Worm (Caenorhabditis elegans) whole organism, L1 larva: ENCODE data around the gene ceh-37.

Experiments
- aha-1 ChIP-seq: fragments of 150-350 bp; optimal IDR thresholded peaks from 2 replicates; lab custom pipeline; 2014; ENCODE audit warnings: missing biosample characterization, missing genetic modification characterization
- alr-1 ChIP-seq: fragments of 200-800 bp; sonication (Bioruptor generic); optimal IDR thresholded peaks from 2 replicates; lab custom pipeline; 2018; ENCODE audit warnings: borderline replicate concordance, mild to moderate bottlenecking, missing genetic modification characterization, missing compliant biosample characterization
- aly-2 ChIP-seq: fragments of 150-350 bp; optimal IDR thresholded peaks from 2 replicates; lab custom pipeline; 2014; ENCODE audit warnings: missing biosample characterization, missing genetic modification characterization
- ama-1 ChIP-seq: fragments of 150-350 bp; optimal IDR thresholded peaks from 2 replicates; lab custom pipeline; 2014
- blmp-1 ChIP-seq: fragments of 150-350 bp; optimal IDR thresholded peaks from 2 replicates; lab custom pipeline; 2014; ENCODE audit warnings: missing biosample characterization, missing genetic modification characterization
- ceh-63 ChIP-seq: fragments of 200-800 bp; sonication (Bioruptor generic); optimal IDR thresholded peaks from 2 replicates; lab custom pipeline; 2018; ENCODE audit warnings: mild to moderate bottlenecking, missing genetic modification characterization, missing compliant biosample characterization
- ceh-8 ChIP-seq: fragments of 200-800 bp; sonication (Bioruptor generic); optimal IDR thresholded peaks from 2 replicates; lab custom pipeline; 2018; ENCODE audit warnings: mild to moderate bottlenecking, missing genetic modification characterization, moderate library complexity, missing compliant biosample characterization
- ceh-82 ChIP-seq, 3 experiments: fragments of 150-350 bp in 1 of 3; sonication (generic microtip) in 2 of 3; optimal IDR thresholded peaks; 2 replicates each; lab custom pipeline; 2014 to 2017; ENCODE audit warnings: missing biosample characterization in 3 of 3, missing genetic modification characterization in 3 of 3
- ceh-88 ChIP-seq: fragments of 200-800 bp; sonication (Bioruptor generic); IDR thresholded peaks from 2 replicates; pipeline ENCODE4 v1.3.6; 2022; ENCODE audit warnings: missing genetic modification characterization, missing compliant biosample characterization
- ces-1 ChIP-seq: fragments of 150-350 bp; optimal IDR thresholded peaks from 2 replicates; lab custom pipeline; 2014; ENCODE audit warnings: missing biosample characterization, missing genetic modification reagents, missing genetic modification characterization
- dpl-1 ChIP-seq, 3 experiments: fragments of 150-350 bp in 2 of 3; sonication (generic microtip) in 1 of 3; optimal IDR thresholded peaks; 2 replicates each; lab custom pipeline; 2014 to 2017; ENCODE audit warnings: missing biosample characterization in 3 of 3, missing genetic modification characterization in 3 of 3, missing genetic modification reagents in 3 of 3
- dsc-1 ChIP-seq: sonication (generic microtip); optimal IDR thresholded peaks from 2 replicates; lab custom pipeline; 2016; ENCODE audit warnings: mild to moderate bottlenecking, missing genetic modification characterization, missing compliant biosample characterization
- efl-1 ChIP-seq, 4 experiments: fragments of 150-350 bp; optimal IDR thresholded peaks in 3 of 4; peaks in 1 of 4; 1 replicate in 1 of 4; 2 replicates in 3 of 4; lab custom pipeline; 2014; ENCODE audit warnings: missing biosample characterization in 2 of 4, missing genetic modification characterization in 2 of 4, missing genetic modification reagents in 2 of 4
- egl-27 ChIP-seq, 2 experiments: fragments of 150-350 bp in 1 of 2; sonication (generic microtip); optimal IDR thresholded peaks; 3 replicates each; lab custom pipeline; 2017 to 2018; ENCODE audit warnings: missing biosample characterization in 2 of 2, missing genetic modification characterization in 2 of 2, missing genetic modification reagents in 2 of 2
- fkh-10 ChIP-seq: sonication (generic microtip); optimal IDR thresholded peaks from 2 replicates; lab custom pipeline; 2017; ENCODE audit warnings: missing biosample characterization, missing genetic modification reagents, missing genetic modification characterization
- fkh-8 ChIP-seq: sonication (generic microtip); optimal IDR thresholded peaks from 2 replicates; lab custom pipeline; 2016; ENCODE audit warnings: mild to moderate bottlenecking, missing genetic modification characterization, missing compliant biosample characterization
- hpl-2 ChIP-seq: fragments of 150-350 bp; optimal IDR thresholded peaks from 2 replicates; lab custom pipeline; 2014; ENCODE audit warnings: missing biosample characterization, missing genetic modification reagents, missing genetic modification characterization
- irx-1 ChIP-seq: sonication (generic microtip); optimal IDR thresholded peaks from 2 replicates; lab custom pipeline; 2016; ENCODE audit warnings: missing genetic modification characterization, missing compliant biosample characterization
- isw-1 ChIP-seq: fragments of 200-800 bp; sonication (Bioruptor generic); IDR thresholded peaks from 2 replicates; pipeline ENCODE4 v1.3.6; 2022; ENCODE audit warnings: missing genetic modification characterization, missing compliant biosample characterization
- jun-1 ChIP-seq: fragments of 150-350 bp; optimal IDR thresholded peaks from 2 replicates; lab custom pipeline; 2014; ENCODE audit warnings: missing biosample characterization, missing genetic modification reagents, missing genetic modification characterization
- lin-15B ChIP-seq: fragments of 150-350 bp; sonication (generic microtip); optimal IDR thresholded peaks from 3 replicates; lab custom pipeline; 2014; ENCODE audit warnings: missing biosample characterization, missing genetic modification characterization
- lin-35 ChIP-seq, 2 experiments: fragments of 150-350 bp; optimal IDR thresholded peaks; 2 replicates each; lab custom pipeline; 2014; ENCODE audit warnings: missing biosample characterization in 2 of 2, missing genetic modification characterization in 2 of 2, missing genetic modification reagents in 2 of 2
- lin-39 ChIP-seq: fragments of 150-350 bp; optimal IDR thresholded peaks from 2 replicates; lab custom pipeline; 2014; ENCODE audit warnings: missing biosample characterization, missing genetic modification reagents, missing genetic modification characterization
- lir-3 ChIP-seq: sonication (generic microtip); optimal IDR thresholded peaks from 2 replicates; lab custom pipeline; 2016; ENCODE audit warnings: mild to moderate bottlenecking, missing genetic modification characterization, moderate library complexity, missing compliant biosample characterization; ENCODE audit not compliant: poor library complexity
- mab-9 ChIP-seq: fragments of 200-800 bp; sonication (Bioruptor generic); IDR thresholded peaks from 2 replicates; pipeline ENCODE4 v1.3.6; 2022; ENCODE audit warnings: missing genetic modification reagents, missing genetic modification characterization, missing compliant biosample characterization
- mdl-1 ChIP-seq, 2 experiments: fragments of 150-350 bp; optimal IDR thresholded peaks; 2 replicates each; lab custom pipeline; 2014 to 2017; ENCODE audit warnings: missing biosample characterization in 2 of 2, missing genetic modification characterization in 2 of 2, inconsistent platforms in 1 of 2
- nhr-20 ChIP-seq: sonication (generic microtip); optimal IDR thresholded peaks from 2 replicates; lab custom pipeline; 2016; ENCODE audit warnings: mild to moderate bottlenecking, missing genetic modification characterization, missing compliant biosample characterization
- nhr-237 ChIP-seq: fragments of 150-350 bp; optimal IDR thresholded peaks from 2 replicates; lab custom pipeline; 2014; ENCODE audit warnings: missing biosample characterization, missing genetic modification characterization
- nhr-47 ChIP-seq: sonication (generic microtip); optimal IDR thresholded peaks from 2 replicates; lab custom pipeline; 2016; ENCODE audit warnings: mild to moderate bottlenecking, missing genetic modification characterization, moderate library complexity, missing compliant biosample characterization
- nhr-71 ChIP-seq: sonication (generic microtip); optimal IDR thresholded peaks from 2 replicates; lab custom pipeline; 2016; ENCODE audit warnings: mild to moderate bottlenecking, missing genetic modification characterization, moderate library complexity, missing compliant biosample characterization
- nhr-76 ChIP-seq: sonication (generic microtip); optimal IDR thresholded peaks from 2 replicates; lab custom pipeline; 2017; ENCODE audit warnings: missing biosample characterization, missing genetic modification characterization
- nhr-85 ChIP-seq: sonication (generic microtip); peaks from one replicate; lab custom pipeline; 2016; ENCODE audit warnings: missing genetic modification characterization, inconsistent platforms, missing compliant biosample characterization
- pag-3 ChIP-seq: sonication (generic microtip); optimal IDR thresholded peaks from 2 replicates; lab custom pipeline; 2017; ENCODE audit warnings: missing genetic modification characterization, mild to moderate bottlenecking, missing compliant biosample characterization, antibody characterized with exemption, borderline replicate concordance; ENCODE audit not compliant: insufficient read depth
- pax-3 ChIP-seq: fragments of 200-800 bp; sonication (Bioruptor generic); optimal IDR thresholded peaks from 2 replicates; lab custom pipeline; 2018; ENCODE audit warnings: mild to moderate bottlenecking, missing genetic modification characterization, moderate library complexity, missing compliant biosample characterization
- pqm-1 ChIP-seq: sonication (generic microtip); optimal IDR thresholded peaks from 3 replicates; lab custom pipeline; 2017; ENCODE audit warnings: missing biosample characterization, missing genetic modification characterization
- rnt-1 ChIP-seq: sonication (generic microtip); optimal IDR thresholded peaks from 2 replicates; lab custom pipeline; 2016; ENCODE audit warnings: mild to moderate bottlenecking, missing genetic modification characterization, moderate library complexity, missing compliant biosample characterization
- snpc-4 ChIP-seq: fragments of 150-350 bp; optimal IDR thresholded peaks from 2 replicates; lab custom pipeline; 2014; ENCODE audit warnings: missing biosample characterization, missing genetic modification characterization
- snu-23 ChIP-seq: sonication (generic microtip); optimal IDR thresholded peaks from 2 replicates; lab custom pipeline; 2016; ENCODE audit warnings: missing genetic modification characterization, missing compliant biosample characterization
- sptf-1 ChIP-seq: fragments of 150-350 bp; optimal IDR thresholded peaks from 2 replicates; lab custom pipeline; 2014; ENCODE audit warnings: missing biosample characterization, missing genetic modification characterization
- sup-37 ChIP-seq: fragments of 200-800 bp; sonication (Bioruptor generic); optimal IDR thresholded peaks from 2 replicates; lab custom pipeline; 2018; ENCODE audit warnings: mild to moderate bottlenecking, missing genetic modification characterization, missing compliant biosample characterization
- swsn-7 ChIP-seq: sonication (generic microtip); optimal IDR thresholded peaks from 2 replicates; lab custom pipeline; 2016; ENCODE audit warnings: missing genetic modification characterization, missing compliant biosample characterization
- tbx-2 ChIP-seq: sonication (generic microtip); optimal IDR thresholded peaks from 2 replicates; lab custom pipeline; 2016; ENCODE audit warnings: missing genetic modification characterization, missing compliant biosample characterization
- unc-130 ChIP-seq: fragments of 150-350 bp; optimal IDR thresholded peaks from 2 replicates; lab custom pipeline; 2017; ENCODE audit warnings: missing biosample characterization, missing genetic modification characterization, inconsistent platforms
- unc-30 ChIP-seq: sonication (generic microtip); optimal IDR thresholded peaks from 2 replicates; lab custom pipeline; 2017; ENCODE audit warnings: missing biosample characterization, missing genetic modification characterization
- unc-86 ChIP-seq: sonication (generic microtip); optimal IDR thresholded peaks from 2 replicates; lab custom pipeline; 2016; ENCODE audit warnings: missing genetic modification characterization, missing compliant biosample characterization
- xbp-1 ChIP-seq: sonication (generic microtip); optimal IDR thresholded peaks from 2 replicates; lab custom pipeline; 2016; ENCODE audit warnings: missing genetic modification characterization, missing compliant biosample characterization
- zag-1 ChIP-seq: fragments of 150-350 bp; optimal IDR thresholded peaks from 2 replicates; lab custom pipeline; 2014; ENCODE audit warnings: missing biosample characterization, missing genetic modification characterization
- ztf-11 ChIP-seq, 2 experiments: sonication (generic microtip); optimal IDR thresholded peaks; 2 replicates each; lab custom pipeline; 2016 to 2017; ENCODE audit warnings: missing genetic modification characterization in 2 of 2, missing biosample characterization in 1 of 2, missing compliant biosample characterization in 1 of 2
- ztf-4 ChIP-seq: fragments of 150-350 bp; optimal IDR thresholded peaks from 2 replicates; lab custom pipeline; 2014; ENCODE audit warnings: missing biosample characterization, missing genetic modification characterization

ceh-37 gene

DNA sequence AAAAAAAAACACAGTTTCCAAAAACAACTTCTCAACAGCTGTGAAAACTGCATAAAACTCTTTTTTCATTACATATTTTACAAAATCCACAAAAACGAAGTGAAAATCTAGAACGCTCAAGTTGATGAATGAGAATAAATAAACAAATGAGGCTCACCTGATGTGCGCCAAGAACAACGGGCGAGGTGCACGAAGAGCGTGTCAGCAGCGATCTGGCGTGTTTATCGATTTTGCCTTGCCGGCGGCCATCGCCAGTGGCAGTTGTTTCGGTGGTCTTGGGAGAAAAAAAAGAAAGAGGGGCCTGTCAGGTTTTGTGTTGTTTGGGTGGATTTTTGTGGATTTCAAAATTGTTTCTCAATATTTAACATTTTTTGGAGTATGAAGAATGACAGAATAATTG lies 34.0 kb downstream of the ceh-37 start, which contains the start of gene idhb-1 (continued):
- TF ChIP-seq zag-1 (tag; lab: Kevin White, UChicago) (peak; percentile 5), blmp-1 (tag; lab: Kevin White, UChicago) (no peak), ama-1 (lab: Kevin White, UChicago) (no peak), dsc-1 (tag; lab: Kevin White, UChicago) (peak; percentile 80), unc-30 (tag; lab: Kevin White, UChicago) (no peak), efl-1 (optimal IDR thresholded peaks at IDR 0.05; lab: Kevin White, UChicago) (peak; percentile 61 to 65), efl-1 (GFP tag; optimal IDR thresholded peaks at IDR 0.05 in 1 of 2; lab: Kevin White, UChicago) (peak; percentile 56 to 96), nhr-85 (peak; percentile 75), nhr-20 (tag; lab: Kevin White, UChicago) (peak; percentile 85), irx-1 (tag; lab: Kevin White, UChicago) (peak; percentile 49), sup-37 (GFP tag; lab: Kevin White, UChicago) (peak; percentile 8), aha-1 (tag; lab: Kevin White, UChicago) (no peak), fkh-8 (tag; lab: Kevin White, UChicago) (peak; percentile 79), lir-3 (tag; lab: Kevin White, UChicago) (no peak), jun-1 (peak; percentile 40), aly-2 (tag; lab: Kevin White, UChicago) (no peak), pax-3 (no peak), fkh-10 (GFP tag; lab: Kevin White, UChicago) (peak; percentile 31), mab-9 (0 out of 2 replicates have a peak, but pooled peaks have one; percentile 27), egl-27 (tag; optimal IDR thresholded peaks at IDR 0.05; lab: Kevin White, UChicago) (no peak), snpc-4 (tag; lab: Kevin White, UChicago) (peak; percentile 62), unc-130 (tag; lab: Kevin White, UChicago) (peak; percentile 51), nhr-71 (tag; lab: Kevin White, UChicago) (peak; percentile 89), rnt-1 (tag; lab: Kevin White, UChicago) (peak; percentile 93), tbx-2 (tag; lab: Kevin White, UChicago) (peak; percentile 78), dpl-1 (GFP tag; optimal IDR thresholded peaks at IDR 0.05; lab: Kevin White, UChicago) (peak; percentile 50 to 70 (median 70)), lin-39 (tag; lab: Kevin White, UChicago) (peak; percentile 67), lin-35 (GFP tag; optimal IDR thresholded peaks at IDR 0.05; lab: Kevin White, UChicago) (peak; percentile 46 to 81), nhr-47 (tag; lab: Kevin White, UChicago) (peak; percentile 86), snu-23 (peak; percentile 83), hpl-2 (GFP tag; lab: Kevin White, UChicago) (peak; percentile 47)

ce11 chrX:14169569-14170031 lies 38.2 kb downstream of the ceh-37 start, which contains the start of gene sym-4:
TSS of gene sym-4 (minus strand) at chrX:14169619.
- TF ChIP-seq ztf-11 (tag; optimal IDR thresholded peaks at IDR 0.05; lab: Kevin White, UChicago) (peak in 1 of 2 experiments; percentile 58), unc-86 (tag; lab: Kevin White, UChicago) (peak; percentile 81), ceh-8 (GFP tag; lab: Kevin White, UChicago) (peak; percentile 57), blmp-1 (tag; lab: Kevin White, UChicago) (peak; percentile 88), ceh-88 (GFP tag; lab: Robert Waterston, UW) (peak; percentile 44; the same call in 1 of the 2 replicates), mab-9 (peak; percentile 28; the same call in 1 of the 2 replicates), tbx-2 (tag; lab: Kevin White, UChicago) (peak; percentile 90), nhr-71 (tag; lab: Kevin White, UChicago) (peak; percentile 96), lin-35 (GFP tag; optimal IDR thresholded peaks at IDR 0.05; lab: Kevin White, UChicago) (peak; percentile 82 to 92), ceh-82 (tag; optimal IDR thresholded peaks at IDR 0.05; lab: Kevin White, UChicago) (peak; percentile 73 to 94 (median 78)), nhr-237 (tag; lab: Kevin White, UChicago) (peak; percentile 95), mdl-1 (tag; optimal IDR thresholded peaks at IDR 0.05; lab: Kevin White, UChicago) (peak; percentile 5 to 95), sptf-1 (tag; lab: Kevin White, UChicago) (no peak), hpl-2 (GFP tag; lab: Kevin White, UChicago) (peak; percentile 85), nhr-76 (tag; lab: Kevin White, UChicago) (no peak), ama-1 (lab: Kevin White, UChicago) (no peak), ces-1 (GFP tag; lab: Kevin White, UChicago) (no peak), alr-1 (tag; lab: Kevin White, UChicago) (no peak), nhr-47 (tag; lab: Kevin White, UChicago) (peak; percentile 88), pqm-1 (tag; lab: Kevin White, UChicago) (no peak), isw-1 (GFP tag; lab: Robert Waterston, UW) (peak; percentile 74), pag-3 (tag; lab: Kevin White, UChicago) (peak; percentile 68), xbp-1 (tag; lab: Kevin White, UChicago) (peak; percentile 86), efl-1 (optimal IDR thresholded peaks at IDR 0.05; lab: Kevin White, UChicago) (peak; percentile 80 to 92), efl-1 (GFP tag; optimal IDR thresholded peaks at IDR 0.05 in 1 of 2; lab: Kevin White, UChicago) (peak; percentile 63 to 96), lin-15B (tag; lab: Kevin White, UChicago) (peak; percentile 86), ztf-4 (tag; lab: Kevin White, UChicago) (peak; percentile 81), ceh-63 (GFP tag; lab: Kevin White, UChicago) (no peak), swsn-7 (peak; percentile 90)
